Worm (Caenorhabditis elegans) whole organism, mixed stage, embryonic: ENCODE measurements around the gene nspc-12.

Experiments used
- M03D4.4 ChIP-seq: sonication (generic microtip); optimal IDR thresholded peaks from 2 replicates; lab custom pipeline; 2017; ENCODE audit warnings: mild to moderate bottlenecking, missing genetic modification characterization, missing compliant biosample characterization
- bed-3 ChIP-seq: fragments of 200-800 bp; sonication (Bioruptor generic); optimal IDR thresholded peaks from 3 replicates; lab custom pipeline; 2018; ENCODE audit warnings: mild to moderate bottlenecking, missing genetic modification characterization, moderate library complexity, missing compliant biosample characterization
- blmp-1 ChIP-seq: fragments of 150-350 bp; optimal IDR thresholded peaks from 2 replicates; lab custom pipeline; 2014; ENCODE audit warnings: missing biosample characterization, missing genetic modification characterization
- ceh-39 ChIP-seq: fragments of 150-350 bp; optimal IDR thresholded peaks from 2 replicates; lab custom pipeline; 2014; ENCODE audit warnings: missing biosample characterization, missing genetic modification characterization
- ceh-43 ChIP-seq: fragments of 200-800 bp; sonication (Bioruptor generic); optimal IDR thresholded peaks from 2 replicates; lab custom pipeline; 2018; ENCODE audit warnings: mild to moderate bottlenecking, missing genetic modification characterization, moderate library complexity, missing compliant biosample characterization
- ceh-83 ChIP-seq: fragments of 200-800 bp; sonication (Bioruptor generic); optimal IDR thresholded peaks from 2 replicates; lab custom pipeline; 2018; ENCODE audit warnings: mild to moderate bottlenecking, missing genetic modification characterization, missing compliant biosample characterization
- ces-1 ChIP-seq: fragments of 150-350 bp; optimal IDR thresholded peaks from 2 replicates; lab custom pipeline; 2014; ENCODE audit warnings: missing biosample characterization, missing genetic modification reagents, missing genetic modification characterization
- cnd-1 ChIP-seq: fragments of 200-800 bp; sonication (Bioruptor generic); optimal IDR thresholded peaks from 2 replicates; lab custom pipeline; 2018; ENCODE audit warnings: mild to moderate bottlenecking, missing genetic modification characterization, missing compliant biosample characterization
- drap-1 ChIP-seq: fragments of 200-800 bp; sonication (Bioruptor generic); optimal IDR thresholded peaks from 3 replicates; lab custom pipeline; 2018; ENCODE audit warnings: mild to moderate bottlenecking, missing genetic modification characterization, missing compliant biosample characterization
- elt-1 ChIP-seq: sonication (generic microtip); optimal IDR thresholded peaks from 2 replicates; lab custom pipeline; 2017; ENCODE audit warnings: missing genetic modification characterization, mild to moderate bottlenecking, missing compliant biosample characterization, antibody characterized with exemption, moderate library complexity, borderline replicate concordance; ENCODE audit not compliant: insufficient read depth
- elt-3 ChIP-seq: fragments of 150-350 bp; optimal IDR thresholded peaks from 2 replicates; lab custom pipeline; 2014; ENCODE audit warnings: missing biosample characterization, missing genetic modification characterization
- flh-1 ChIP-seq: fragments of 200-800 bp; sonication (Bioruptor generic); optimal IDR thresholded peaks from 2 replicates; lab custom pipeline; 2018; ENCODE audit warnings: mild to moderate bottlenecking, missing genetic modification characterization, moderate library complexity, missing compliant biosample characterization
- ham-2 ChIP-seq: fragments of 200-800 bp; sonication (Bioruptor generic); optimal IDR thresholded peaks from 2 replicates; lab custom pipeline; 2018; ENCODE audit warnings: mild to moderate bottlenecking, missing genetic modification characterization, missing compliant biosample characterization
- hlh-1 ChIP-seq: fragments of 150-350 bp; optimal IDR thresholded peaks from 2 replicates; lab custom pipeline; 2014; ENCODE audit warnings: missing biosample characterization, missing genetic modification reagents, missing genetic modification characterization
- lin-13 ChIP-seq: fragments of 150-350 bp; optimal IDR thresholded peaks from 2 replicates; lab custom pipeline; 2014; ENCODE audit warnings: missing biosample characterization, missing genetic modification characterization
- lin-32 ChIP-seq: fragments of 200-800 bp; sonication (Bioruptor generic); optimal IDR thresholded peaks from 2 replicates; lab custom pipeline; 2018; ENCODE audit warnings: mild to moderate bottlenecking, missing genetic modification characterization, missing compliant biosample characterization
- lsy-2 ChIP-seq: fragments of 150-350 bp; optimal IDR thresholded peaks from 2 replicates; lab custom pipeline; 2014; ENCODE audit warnings: missing biosample characterization, missing genetic modification characterization
- mab-5 ChIP-seq: fragments of 150-350 bp; optimal IDR thresholded peaks from 2 replicates; lab custom pipeline; 2014; ENCODE audit warnings: missing biosample characterization, missing genetic modification characterization
- mep-1 ChIP-seq: fragments of 150-350 bp; optimal IDR thresholded peaks from 2 replicates; lab custom pipeline; 2017; ENCODE audit warnings: missing biosample characterization, missing genetic modification reagents, missing genetic modification characterization, inconsistent platforms
- mls-2 ChIP-seq: sonication (generic microtip); optimal IDR thresholded peaks from 2 replicates; lab custom pipeline; 2016; ENCODE audit warnings: mild to moderate bottlenecking, missing genetic modification characterization, moderate library complexity, missing compliant biosample characterization
- nhr-12 ChIP-seq: fragments of 150-350 bp; optimal IDR thresholded peaks from 2 replicates; lab custom pipeline; 2014; ENCODE audit warnings: missing biosample characterization, missing genetic modification characterization
- nhr-2 ChIP-seq: fragments of 150-350 bp; optimal IDR thresholded peaks from 2 replicates; lab custom pipeline; 2014; ENCODE audit warnings: missing biosample characterization, missing genetic modification characterization
- nhr-237 ChIP-seq: fragments of 150-350 bp; optimal IDR thresholded peaks from 2 replicates; lab custom pipeline; 2014; ENCODE audit warnings: missing biosample characterization, missing genetic modification characterization
- nhr-28 ChIP-seq: fragments of 150-350 bp; optimal IDR thresholded peaks from 2 replicates; lab custom pipeline; 2014; ENCODE audit warnings: missing biosample characterization, missing genetic modification characterization
- nhr-76 ChIP-seq: sonication (generic microtip); optimal IDR thresholded peaks from 2 replicates; lab custom pipeline; 2017; ENCODE audit warnings: missing biosample characterization, missing genetic modification characterization
- pha-4 ChIP-seq: fragments of 150-350 bp; optimal IDR thresholded peaks from 2 replicates; lab custom pipeline; 2018; ENCODE audit warnings: missing biosample characterization, missing genetic modification reagents, missing genetic modification characterization
- sem-2 ChIP-seq: fragments of 200-800 bp; sonication (Bioruptor generic); optimal IDR thresholded peaks from 2 replicates; lab custom pipeline; 2018; ENCODE audit warnings: mild to moderate bottlenecking, missing genetic modification characterization, missing compliant biosample characterization
- snpc-4 ChIP-seq: fragments of 150-350 bp; optimal IDR thresholded peaks from 2 replicates; lab custom pipeline; 2014; ENCODE audit warnings: missing biosample characterization, missing genetic modification characterization
- sptf-1 ChIP-seq: sonication (generic microtip); optimal IDR thresholded peaks from 2 replicates; lab custom pipeline; 2017; ENCODE audit warnings: mild to moderate bottlenecking, missing genetic modification characterization, moderate library complexity, missing compliant biosample characterization
- tbx-8 ChIP-seq: fragments of 200-800 bp; sonication (Bioruptor generic); optimal IDR thresholded peaks from 2 replicates; lab custom pipeline; 2018; ENCODE audit warnings: mild to moderate bottlenecking, missing genetic modification characterization, moderate library complexity, missing compliant biosample characterization
- unc-120 ChIP-seq: sonication (generic microtip); optimal IDR thresholded peaks from 2 replicates; lab custom pipeline; 2017; ENCODE audit warnings: missing genetic modification characterization, missing compliant biosample characterization; ENCODE audit not compliant: poor library complexity, severe bottlenecking
- unc-39 ChIP-seq: fragments of 150-350 bp; optimal IDR thresholded peaks from 2 replicates; lab custom pipeline; 2014; ENCODE audit warnings: missing biosample characterization, missing genetic modification characterization
- unc-62 ChIP-seq: fragments of 150-350 bp; optimal IDR thresholded peaks from 2 replicates; lab custom pipeline; 2014; ENCODE audit warnings: missing biosample characterization, missing genetic modification reagents, missing genetic modification characterization
- zip-8 ChIP-seq: fragments of 150-350 bp; optimal IDR thresholded peaks from 2 replicates; lab custom pipeline; 2014; ENCODE audit warnings: missing biosample characterization, missing genetic modification characterization
- ztf-11 ChIP-seq: fragments of 150-350 bp; optimal IDR thresholded peaks from 2 replicates; lab custom pipeline; 2014; ENCODE audit warnings: missing biosample characterization, missing genetic modification characterization

Gene nspc-12

ce11 chrX:12365388-12365787 lies 8.9 kb upstream of the nspc-12 start, which contains the start of gene F19H6.4:
Gene F19H6.4 (plus strand): TSS chrX:12365688.
- TF ChIP-seq ceh-83 (GFP tag; lab: Kevin White, UChicago) (no peak), M03D4.4 (no peak), hlh-1 (no peak), tbx-8 (GFP tag; lab: Kevin White, UChicago) (no peak), nhr-76 (no peak), mep-1 (no peak), drap-1 (GFP tag; lab: Kevin White, UChicago) (no peak), mls-2 (no peak)

ce11 chrX:12364804-12365203 lies 8.3 kb upstream of the nspc-12 start, which contains the start of gene F19H6.5:
Gene F19H6.5 (minus strand): TSS chrX:12364904.
- no peak for TF ChIP-seq hlh-1
- TF ChIP-seq unc-39 (tag; lab: Kevin White, UChicago), result no peak
- no peak for TF ChIP-seq nhr-76
- no peak for TF ChIP-seq blmp-1 (tag; lab: Kevin White, UChicago)
- TF ChIP-seq tbx-8 (GFP tag; lab: Kevin White, UChicago), result no peak
- no peak for TF ChIP-seq mls-2
- no peak for TF ChIP-seq lin-32 (GFP tag; lab: Kevin White, UChicago)
- no peak for TF ChIP-seq ztf-11 (tag; lab: Kevin White, UChicago)

- peak; percentile 61 for TF ChIP-seq unc-62
- TF ChIP-seq ceh-39, result peak; percentile 36
- TF ChIP-seq sem-2, result no peak
- TF ChIP-seq unc-39 (tag; lab: Kevin White, UChicago), result no peak
- TF ChIP-seq ztf-11 (tag; lab: Kevin White, UChicago), result no peak
- TF ChIP-seq zip-8 (tag; lab: Kevin White, UChicago), result no peak
- peak; percentile 63 for TF ChIP-seq drap-1 (GFP tag; lab: Kevin White, UChicago)
- TF ChIP-seq lin-32 (GFP tag; lab: Kevin White, UChicago), result no peak
- peak; percentile 67 for TF ChIP-seq elt-3 (tag; lab: Kevin White, UChicago)
- TF ChIP-seq nhr-28 (tag; lab: Kevin White, UChicago), result peak; percentile 21
- TF ChIP-seq flh-1, result no peak
- peak; percentile 8 for TF ChIP-seq hlh-1
- no peak for TF ChIP-seq blmp-1 (tag; lab: Kevin White, UChicago)
- no peak for TF ChIP-seq ceh-83 (GFP tag; lab: Kevin White, UChicago)
- peak; percentile 81 for TF ChIP-seq lsy-2
- no peak for TF ChIP-seq M03D4.4
- TF ChIP-seq ces-1, result peak; percentile 62
- TF ChIP-seq ham-2 (GFP tag; lab: Kevin White, UChicago), result no peak
- TF ChIP-seq mep-1, result peak; percentile 49
- no peak for TF ChIP-seq nhr-76
- peak; percentile 7 for TF ChIP-seq unc-120 (tag; lab: Kevin White, UChicago)
- no peak for TF ChIP-seq cnd-1 (tag; lab: Kevin White, UChicago)
- peak; percentile 56 for TF ChIP-seq pha-4 (tag; lab: Kevin White, UChicago)
- TF ChIP-seq tbx-8 (GFP tag; lab: Kevin White, UChicago), result no peak
- no peak for TF ChIP-seq bed-3 (GFP tag; lab: Kevin White, UChicago)
- TF ChIP-seq snpc-4 (tag; lab: Kevin White, UChicago), result no peak
- TF ChIP-seq mab-5, result peak; percentile 70
- no peak for TF ChIP-seq lin-13
- TF ChIP-seq ceh-43, result no peak
- no peak for TF ChIP-seq mls-2
- TF ChIP-seq nhr-12, result no peak
- TF ChIP-seq sptf-1, result no peak
- peak; percentile 99 for TF ChIP-seq nhr-237 (tag; lab: Kevin White, UChicago)
- TF ChIP-seq nhr-2 (tag; lab: Kevin White, UChicago), result peak; percentile 30
- no peak for TF ChIP-seq elt-1 (tag; lab: Kevin White, UChicago)
Measured at ce11 chrX:12362951-12363486, 6.5 kb upstream of the nspc-12 start.

ce11 chrX:12360444-12360843 lies 4.0 kb upstream of the nspc-12 start, which contains the start of the genes nspc-15 and F19H6.6:
Gene nspc-15 (plus strand): TSS chrX:12360744.
Gene F19H6.6 (plus strand): TSS chrX:12360827.
- no peak for TF ChIP-seq sem-2
- no peak for TF ChIP-seq zip-8 (tag; lab: Kevin White, UChicago)
- no peak for TF ChIP-seq nhr-2 (tag; lab: Kevin White, UChicago)
- TF ChIP-seq nhr-28 (tag; lab: Kevin White, UChicago), result no peak
- no peak for TF ChIP-seq ztf-11 (tag; lab: Kevin White, UChicago)
- TF ChIP-seq flh-1, result no peak
- TF ChIP-seq sptf-1, result no peak
- TF ChIP-seq ham-2 (GFP tag; lab: Kevin White, UChicago), result no peak
- no peak for TF ChIP-seq elt-3 (tag; lab: Kevin White, UChicago)
- no peak for TF ChIP-seq mab-5
